Fruit fly (Drosophila melanogaster) whole organism, adult: Measurements from ENCODE around the gene CG1572.
A peak's percentile ranks its signal among the peaks of the same experiment; 100 is the strongest.

Source experiments
- CG12768 ChIP-seq: fragments of 200-800 bp; sonication (Bioruptor generic); optimal IDR thresholded peaks from 2 replicates; lab custom pipeline; 2017; ENCODE audit warnings: missing biosample characterization, missing genetic modification characterization, mild to moderate bottlenecking, moderate library complexity, missing genetic modification reagents
- CG14711 ChIP-seq: fragments of 200-800 bp; sonication (Bioruptor generic); optimal IDR thresholded peaks from 2 replicates; lab custom pipeline; 2018; ENCODE audit warnings: missing biosample characterization, mild to moderate bottlenecking, missing genetic modification characterization, moderate library complexity
- CG5204 ChIP-seq: fragments of 200-800 bp; sonication (Bioruptor generic); optimal IDR thresholded peaks from 2 replicates; lab custom pipeline; 2016; ENCODE audit warnings: missing biosample characterization, missing genetic modification characterization
- CG7045 ChIP-seq: fragments of 200-800 bp; sonication (Bioruptor generic); optimal IDR thresholded peaks from 2 replicates; lab custom pipeline; 2017; ENCODE audit warnings: missing biosample characterization, mild to moderate bottlenecking, missing genetic modification characterization
- CG7101 ChIP-seq: fragments of 200-800 bp; sonication (Bioruptor generic); optimal IDR thresholded peaks from 2 replicates; lab custom pipeline; 2018; ENCODE audit warnings: missing biosample characterization, mild to moderate bottlenecking, missing genetic modification characterization, moderate library complexity
- Clk ChIP-seq: fragments of 200-800 bp; sonication (Bioruptor generic); optimal IDR thresholded peaks from 2 replicates; lab custom pipeline; 2017; ENCODE audit warnings: missing biosample characterization, missing genetic modification characterization
- Crg-1 ChIP-seq: fragments of 200-800 bp; sonication (Bioruptor generic); optimal IDR thresholded peaks from 2 replicates; lab custom pipeline; 2016; ENCODE audit warnings: missing biosample characterization, missing genetic modification characterization
- Hr96 ChIP-seq: fragments of 200-800 bp; sonication (Bioruptor generic); optimal IDR thresholded peaks from 2 replicates; lab custom pipeline; 2016; ENCODE audit warnings: missing biosample characterization, missing genetic modification characterization
- Mnt ChIP-seq: fragments of 200-800 bp; sonication (Bioruptor generic); optimal IDR thresholded peaks from 2 replicates; lab custom pipeline; 2016; ENCODE audit warnings: missing biosample characterization, mild to moderate bottlenecking, missing genetic modification characterization
- cic ChIP-seq: fragments of 200-800 bp; sonication (Bioruptor generic); optimal IDR thresholded peaks from 2 replicates; lab custom pipeline; 2017; ENCODE audit warnings: missing biosample characterization, mild to moderate bottlenecking, missing genetic modification characterization, moderate library complexity
- kay ChIP-seq: fragments of 200-800 bp; sonication (Bioruptor generic); peaks from one replicate; lab custom pipeline; 2016; ENCODE audit warnings: missing biosample characterization, missing genetic modification characterization, borderline replicate concordance
- pad ChIP-seq: fragments of 200-800 bp; sonication (Bioruptor generic); optimal IDR thresholded peaks from 3 replicates; lab custom pipeline; 2017; ENCODE audit warnings: missing biosample characterization, missing genetic modification characterization, mild to moderate bottlenecking, moderate library complexity, missing genetic modification reagents
- tj ChIP-seq: fragments of 200-800 bp; sonication (Bioruptor generic); optimal IDR thresholded peaks from 3 replicates; lab custom pipeline; 2017; ENCODE audit warnings: missing biosample characterization, mild to moderate bottlenecking, missing genetic modification characterization, moderate library complexity
- toe ChIP-seq: fragments of 200-800 bp; sonication (Bioruptor generic); optimal IDR thresholded peaks from 2 replicates; lab custom pipeline; 2016; ENCODE audit warnings: missing biosample characterization, missing genetic modification characterization

Gene CG1572

dm6 chrX:11510120-11510771, 48.2 kb downstream of the CG1572 start:
- TF ChIP-seq tj (GFP tag; lab: Kevin White, UChicago) (peak; percentile 74), CG7045 (no peak)

DNA sequence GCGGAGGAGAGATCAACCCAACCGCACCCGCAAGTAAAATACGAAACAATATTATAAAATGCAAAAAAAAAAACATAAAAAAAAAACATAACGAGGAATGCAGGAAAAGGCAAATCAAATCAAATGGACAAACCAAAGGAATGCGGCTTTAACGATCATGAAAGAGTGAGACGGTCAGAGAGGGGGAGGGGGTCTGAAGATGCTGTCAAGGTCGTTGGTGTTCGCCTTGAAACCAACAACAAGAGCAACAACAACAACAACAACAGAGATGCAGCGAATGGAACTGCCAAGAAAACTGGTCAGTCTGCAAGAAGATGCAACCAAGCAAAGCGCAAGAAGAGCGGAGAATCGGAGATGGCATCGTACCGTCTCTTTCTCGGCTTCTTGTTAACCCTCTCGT, 52.2 kb downstream of the CG1572 start:
- TF ChIP-seq cic (GFP tag; lab: Kevin White, UChicago) (no peak), Mnt (no peak), kay (GFP tag; lab: Kevin White, UChicago) (no peak), CG5204 (GFP tag; lab: Kevin White, UChicago) (no peak), Clk (GFP tag; lab: Kevin White, UChicago) (no peak), CG7101 (no peak), Crg-1 (GFP tag; lab: Kevin White, UChicago) (no peak), CG12768 (GFP tag; lab: Kevin White, UChicago) (no peak), CG7045 (no peak), Hr96 (GFP tag; lab: Kevin White, UChicago) (no peak), toe (GFP tag; lab: Kevin White, UChicago) (no peak), CG14711 (tag; lab: Kevin White, UChicago) (no peak), pad (GFP tag; lab: Kevin White, UChicago) (no peak)
